Worm (Caenorhabditis elegans) whole organism, L1 larva: ENCODE results near the gene tsp-2.

Experiments used
- dpl-1 ChIP-seq, 3 experiments: fragments of 150-350 bp in 2 of 3; sonication (generic microtip) in 1 of 3; optimal IDR thresholded peaks; 2 replicates each; lab custom pipeline; 2014 to 2017; ENCODE audit warnings: missing biosample characterization in 3 of 3, missing genetic modification characterization in 3 of 3, missing genetic modification reagents in 3 of 3
- efl-3 ChIP-seq: fragments of 200-800 bp; sonication (Bioruptor generic); optimal IDR thresholded peaks from 2 replicates; lab custom pipeline; 2018; ENCODE audit warnings: mild to moderate bottlenecking, missing genetic modification characterization, missing compliant biosample characterization
- tbx-2 ChIP-seq: sonication (generic microtip); optimal IDR thresholded peaks from 2 replicates; lab custom pipeline; 2016; ENCODE audit warnings: missing genetic modification characterization, missing compliant biosample characterization
- unc-130 ChIP-seq: fragments of 150-350 bp; optimal IDR thresholded peaks from 2 replicates; lab custom pipeline; 2017; ENCODE audit warnings: missing biosample characterization, missing genetic modification characterization, inconsistent platforms

ce11 chrIII:8201117-8201516, 36.6 kb downstream of the tsp-2 start, which contains the start of gene unc-36:
- TF ChIP-seq tbx-2 (tag; lab: Kevin White, UChicago) = no peak
- TF ChIP-seq dpl-1 (GFP tag; optimal IDR thresholded peaks at IDR 0.05; lab: Kevin White, UChicago) = no peak
- no peak for TF ChIP-seq unc-130 (tag; lab: Kevin White, UChicago)
- TF ChIP-seq efl-3 (GFP tag; lab: Kevin White, UChicago) = no peak
